Worm (Caenorhabditis elegans): Measurements from ENCODE around the gene srab-1.

Gene srab-1

ce11 chrV:5131380-5131779 is 29.5 kb upstream of the srab-1 start:
- TF ChIP-seq nhr-6 (tag; optimal IDR thresholded peaks at IDR 0.05), result peak; percentile 57
- TF ChIP-seq nhr-102 (tag; optimal IDR thresholded peaks at IDR 0.05), result no peak
- peak; percentile 8 for TF ChIP-seq nhr-77 (tag; optimal IDR thresholded peaks at IDR 0.05)
- TF ChIP-seq tra-1 (GFP tag; IDR thresholded peaks at IDR 0.05), result no peak
- TF ChIP-seq aha-1 (tag), result peak; percentile 70
- peak; percentile 20 for TF ChIP-seq dpl-1 (GFP tag; optimal IDR thresholded peaks at IDR 0.05)
- TF ChIP-seq ces-1 (GFP tag; optimal IDR thresholded peaks at IDR 0.05), result no peak
- no peak for TF ChIP-seq ceh-32 (tag; optimal IDR thresholded peaks at IDR 0.05; ENCODE audit: poor library complexity)
- TF ChIP-seq unc-62 (GFP tag; optimal IDR thresholded peaks at IDR 0.05 in 1 of 2), result peak in 1 of 2 experiments; percentile 85
- TF ChIP-seq unc-62 (tag; optimal IDR thresholded peaks at IDR 0.05), result no peak
- TF ChIP-seq egl-27 (tag; optimal IDR thresholded peaks at IDR 0.05), result no peak
- no peak for TF ChIP-seq spr-3 (GFP tag; optimal IDR thresholded peaks at IDR 0.05)
- TF ChIP-seq fos-1 (tag; optimal IDR thresholded peaks at IDR 0.05), result no peak
- TF ChIP-seq set-16 (GFP tag; IDR thresholded peaks at IDR 0.05), result no peak
- TF ChIP-seq nhr-11 (tag; optimal IDR thresholded peaks at IDR 0.05), result peak; percentile 35
- TF ChIP-seq zip-2 (tag; optimal IDR thresholded peaks at IDR 0.05), result peak; percentile 99
- peak; percentile 83 for TF ChIP-seq nhr-28 (tag; optimal IDR thresholded peaks at IDR 0.05)
- TF ChIP-seq ceh-20 (GFP tag; IDR thresholded peaks at IDR 0.05), result no peak
- TF ChIP-seq hlh-11 (tag; optimal IDR thresholded peaks at IDR 0.05), result peak; percentile 19
- no peak for TF ChIP-seq Y5F2A.4 (GFP tag; optimal IDR thresholded peaks at IDR 0.05)
- no peak for TF ChIP-seq F44E2.7 (GFP tag; IDR thresholded peaks at IDR 0.05)
- no peak for TF ChIP-seq mep-1 (tag; optimal IDR thresholded peaks at IDR 0.05)
- peak; percentile 40 for TF ChIP-seq hlh-30 (tag; optimal IDR thresholded peaks at IDR 0.05; ENCODE audit: insufficient read depth)
- TF ChIP-seq hif-1 (tag; optimal IDR thresholded peaks at IDR 0.05), result peak in 1 of 2 experiments; percentile 46
- no peak for TF ChIP-seq mxl-2 (GFP tag; conservative IDR thresholded peaks at IDR 0.05)
- peak; percentile 64 for TF ChIP-seq ztf-7 (tag; optimal IDR thresholded peaks at IDR 0.05)
- no peak for TF ChIP-seq dmd-8 (GFP tag; IDR thresholded peaks at IDR 0.05)
- TF ChIP-seq mes-2 (tag; optimal IDR thresholded peaks at IDR 0.05; ENCODE audit: poor library complexity, severe bottlenecking), result no peak
- TF ChIP-seq daf-12 (tag; optimal IDR thresholded peaks at IDR 0.05), result no peak
- TF ChIP-seq vab-7 (GFP tag; IDR thresholded peaks at IDR 0.05), result no peak
- TF ChIP-seq lin-38 (GFP tag; IDR thresholded peaks at IDR 0.05), result no peak

- TF ChIP-seq lir-3 (tag; optimal IDR thresholded peaks at IDR 0.05) (no peak), unc-62 (GFP tag; optimal IDR thresholded peaks at IDR 0.05 in 1 of 2) (peak in 1 of 2 experiments; percentile 4), unc-62 (tag; optimal IDR thresholded peaks at IDR 0.05) (no peak), F44E2.7 (GFP tag; IDR thresholded peaks at IDR 0.05) (no peak), aha-1 (tag) (peak; percentile 79)
These were observed 28.1 kb upstream of the srab-1 start, which contains the start of gene F14F9.8 for ce11 chrV:5130018-5130417. Gene F14F9.8, plus strand, starts transcription at chrV:5130318.

ce11 chrV:5126793-5127192 is 24.9 kb upstream of the srab-1 start, which contains the start of gene F14F9.5:
Gene F14F9.5, plus strand, starts transcription at chrV:5127093.
- TF ChIP-seq mxl-2 (GFP tag; conservative IDR thresholded peaks at IDR 0.05), result no peak
- no peak for TF ChIP-seq spr-3 (GFP tag; optimal IDR thresholded peaks at IDR 0.05)
- TF ChIP-seq lin-1 (GFP tag; IDR thresholded peaks at IDR 0.05), result no peak
- TF ChIP-seq lir-3 (tag; optimal IDR thresholded peaks at IDR 0.05), result no peak
- no peak for TF ChIP-seq lin-29 (GFP tag; IDR thresholded peaks at IDR 0.05)
- no peak for TF ChIP-seq nhr-10 (tag; optimal IDR thresholded peaks at IDR 0.05)
- no peak for TF ChIP-seq mdt-29 (GFP tag; IDR thresholded peaks at IDR 0.05)
- TF ChIP-seq daf-8 (GFP tag; IDR thresholded peaks at IDR 0.05), result no peak
- no peak for TF ChIP-seq dmd-6 (GFP tag; IDR thresholded peaks at IDR 0.05)
- TF ChIP-seq daf-19 (GFP tag; conservative IDR thresholded peaks at IDR 0.05), result no peak
- no peak for TF ChIP-seq mes-2 (tag; optimal IDR thresholded peaks at IDR 0.05; ENCODE audit: poor library complexity, severe bottlenecking)
